Fruit fly (Drosophila melanogaster): ENCODE results near the gene CG14050.

Gene CG14050

dm6 chrX:2359845-2360244 lies 33.8 kb upstream of the CG14050 start (continued):
- TF ChIP-seq Rfx (GFP tag; IDR thresholded peaks at IDR 0.05) (peak; percentile 48; the same call in 1 of the 2 replicates), CG17829 (tag; optimal IDR thresholded peaks at IDR 0.05) (no peak), row (GFP tag; IDR thresholded peaks at IDR 0.05) (peak; percentile 25; the same call in 1 of the 3 replicates), CG34224 (GFP tag; IDR thresholded peaks at IDR 0.05; ENCODE audit: partially characterized antibody) (no peak), CG9215 (GFP tag; IDR thresholded peaks at IDR 0.05) (no peak), fd102C (GFP tag; optimal IDR thresholded peaks at IDR 0.05) (no peak), CG15601 (tag; optimal IDR thresholded peaks at IDR 0.05) (no peak), CG34422 (GFP tag; IDR thresholded peaks at IDR 0.05) (no peak), lilli (GFP tag; optimal IDR thresholded peaks at IDR 0.05) (no peak), CG8290 (GFP tag; optimal IDR thresholded peaks at IDR 0.05) (no peak), CG8290 (tag; optimal IDR thresholded peaks at IDR 0.05) (peak in 1 of 2 experiments; percentile 4), CG31388 (GFP tag; optimal IDR thresholded peaks at IDR 0.05) (no peak), sd (tag; optimal IDR thresholded peaks at IDR 0.05) (no peak), CG17328 (GFP tag; IDR thresholded peaks at IDR 0.05) (peak; percentile 41; the same call in 1 of the 2 replicates), Ets65A (GFP tag) (peak; percentile 21), CG14014 (GFP tag; IDR thresholded peaks at IDR 0.05) (0 out of 2 replicates have a peak, but pooled peaks have one; percentile 40), E2f1 (GFP tag; IDR thresholded peaks at IDR 0.05) (no peak), sr (GFP tag; IDR thresholded peaks at IDR 0.05) (no peak; the same call in 2 of the 3 replicates), Sox102F (GFP tag; optimal IDR thresholded peaks at IDR 0.05) (peak; percentile 50), CG7928 (GFP tag; optimal IDR thresholded peaks at IDR 0.05) (no peak), CG14441 (GFP tag; IDR thresholded peaks at IDR 0.05) (0 out of 2 replicates have a peak, but pooled peaks have one; percentile 25), Hr78 (GFP tag; optimal IDR thresholded peaks at IDR 0.05) (no peak), btn (GFP tag; optimal IDR thresholded peaks at IDR 0.05) (no peak), Drgx (GFP tag; IDR thresholded peaks at IDR 0.05) (peak; percentile 96), CG2202 (tag; optimal IDR thresholded peaks at IDR 0.05) (no peak), chinmo (GFP tag; IDR thresholded peaks at IDR 0.05; ENCODE audit: partially characterized antibody) (no peak), sqz (GFP tag; optimal IDR thresholded peaks at IDR 0.05) (no peak), CG17912 (GFP tag; optimal IDR thresholded peaks at IDR 0.05) (no peak), CG2120 (GFP tag; optimal IDR thresholded peaks at IDR 0.05) (no peak), zf30C (GFP tag; optimal IDR thresholded peaks at IDR 0.05) (no peak), CG12769 (tag; optimal IDR thresholded peaks at IDR 0.05) (peak; percentile 28), gce (GFP tag; IDR thresholded peaks at IDR 0.05) (no peak), HLH3B (GFP tag; IDR thresholded peaks at IDR 0.05) (peak; percentile 43; the same call in 1 of the 2 replicates), ranshi (GFP tag; IDR thresholded peaks at IDR 0.05) (peak; percentile 52; the same call in 1 of the 2 replicates), CG1603 (tag; optimal IDR thresholded peaks at IDR 0.05) (peak; percentile 44), nom (GFP tag; optimal IDR thresholded peaks at IDR 0.05) (peak; percentile 88), CG7839 (tag; optimal IDR thresholded peaks at IDR 0.05) (peak; percentile 6), CG10959 (GFP tag; IDR thresholded peaks at IDR 0.05) (no peak), wor (GFP tag; IDR thresholded peaks at IDR 0.05) (no peak), Oli (tag; optimal IDR thresholded peaks at IDR 0.05) (peak; percentile 21), CG11560 (tag; IDR thresholded peaks at IDR 0.05) (no peak), dpn (GFP tag; optimal IDR thresholded peaks at IDR 0.05) (peak in 1 of 2 experiments; percentile 3), CG30431 (GFP tag; optimal IDR thresholded peaks at IDR 0.05) (no peak), p53 (GFP tag; optimal IDR thresholded peaks at IDR 0.05) (no peak), dmrt11E (tag; optimal IDR thresholded peaks at IDR 0.05) (no peak), CG11504 (tag; optimal IDR thresholded peaks at IDR 0.05) (peak; percentile 42), sug (tag; optimal IDR thresholded peaks at IDR 0.05) (no peak), zen (tag; optimal IDR thresholded peaks at IDR 0.05) (no peak), dysf (GFP tag; IDR thresholded peaks at IDR 0.05) (0 out of 3 replicates have a peak, but pooled peaks have one; percentile 35), gem (tag; optimal IDR thresholded peaks at IDR 0.05) (peak; percentile 42), esg (GFP tag; conservative IDR thresholded peaks at IDR 0.05) (no peak)
